Fruit fly (Drosophila melanogaster): ENCODE results near the gene COX4.

dm6 chr2L:19962252-19962729 is 3.8 kb downstream of the COX4 start, which contains the start of the genes CG13965 and CG16772:
- TF ChIP-seq CG9139 (GFP tag; optimal IDR thresholded peaks at IDR 0.05) (no peak), Eip78C (GFP tag) (no peak), Gug (GFP tag; IDR thresholded peaks at IDR 0.05) (no peak), CG6854 (GFP tag; optimal IDR thresholded peaks at IDR 0.05) (no peak), CG15336 (GFP tag; IDR thresholded peaks at IDR 0.05) (no peak)
